Fruit fly (Drosophila melanogaster) S2 (cell line): ENCODE measurements around the gene dbf.

Source experiments
- CG8478 ChIP-seq: fragments of >200 bp; optimal IDR thresholded peaks from 2 replicates; lab custom pipeline; 2018
- CTCF ChIP-seq, 2 experiments: fragments of >200 bp; optimal IDR thresholded peaks; 2 replicates each; lab custom pipeline; 2018

DNA sequence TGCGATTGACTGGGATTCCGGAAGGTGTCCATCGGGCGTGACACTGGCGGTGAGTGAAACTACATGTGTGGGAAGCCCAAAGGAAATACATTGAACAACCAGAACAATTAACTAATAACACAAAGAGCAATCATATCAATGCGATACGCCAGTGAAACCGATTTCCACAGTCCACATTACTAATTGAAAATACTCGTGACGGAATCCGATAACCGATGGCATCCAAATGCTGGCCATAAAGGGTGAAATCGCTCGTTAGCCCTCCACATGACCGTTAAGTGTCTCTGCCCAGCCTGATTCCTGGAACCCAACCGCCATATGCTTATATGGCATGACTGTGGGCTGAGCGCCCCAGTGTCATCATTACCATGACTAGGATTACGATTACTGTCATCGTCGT lies 13.0 kb upstream of the dbf start, which contains the start of gene CG7329:
- TF ChIP-seq CG8478 (lab: Kevin White, UChicago) = no peak
- no peak for TF ChIP-seq CTCF (optimal IDR thresholded peaks at IDR 0.05; lab: Kevin White, UChicago)
